Worm (Caenorhabditis elegans) whole organism, L1 larva: ENCODE measurements around the gene fkb-4.

ENCODE experiments used
- C04F5.9 ChIP-seq: sonication (generic microtip); optimal IDR thresholded peaks from 2 replicates; lab custom pipeline; 2016; ENCODE audit warnings: missing genetic modification characterization, missing compliant biosample characterization
- C16A3.4 ChIP-seq: fragments of 150-350 bp; optimal IDR thresholded peaks from 2 replicates; lab custom pipeline; 2014; ENCODE audit warnings: missing biosample characterization, missing genetic modification characterization
- C34B4.2 ChIP-seq: sonication (generic microtip); optimal IDR thresholded peaks from 2 replicates; lab custom pipeline; 2017; ENCODE audit warnings: mild to moderate bottlenecking, missing genetic modification characterization, missing compliant biosample characterization
- Y116A8C.19 ChIP-seq: sonication (generic microtip); optimal IDR thresholded peaks from 2 replicates; lab custom pipeline; 2016; ENCODE audit warnings: missing compliant biosample characterization, missing genetic modification characterization, borderline replicate concordance
- alr-1 ChIP-seq: fragments of 200-800 bp; sonication (Bioruptor generic); optimal IDR thresholded peaks from 2 replicates; lab custom pipeline; 2018; ENCODE audit warnings: borderline replicate concordance, mild to moderate bottlenecking, missing genetic modification characterization, missing compliant biosample characterization
- ama-1 ChIP-seq: fragments of 150-350 bp; optimal IDR thresholded peaks from 2 replicates; lab custom pipeline; 2014
- blmp-1 ChIP-seq: fragments of 150-350 bp; optimal IDR thresholded peaks from 2 replicates; lab custom pipeline; 2014; ENCODE audit warnings: missing biosample characterization, missing genetic modification characterization
- ces-1 ChIP-seq: fragments of 150-350 bp; optimal IDR thresholded peaks from 2 replicates; lab custom pipeline; 2014; ENCODE audit warnings: missing biosample characterization, missing genetic modification reagents, missing genetic modification characterization
- efl-1 ChIP-seq, 4 experiments: fragments of 150-350 bp; optimal IDR thresholded peaks in 3 of 4; peaks in 1 of 4; 1 replicate in 1 of 4; 2 replicates in 3 of 4; lab custom pipeline; 2014; ENCODE audit warnings: missing biosample characterization in 2 of 4, missing genetic modification characterization in 2 of 4, missing genetic modification reagents in 2 of 4
- egl-13 ChIP-seq: sonication (generic microtip); optimal IDR thresholded peaks from 2 replicates; lab custom pipeline; 2016; ENCODE audit warnings: missing genotype, missing genetic modification reagents, missing genetic modification characterization, missing compliant biosample characterization
- egl-27 ChIP-seq, 2 experiments: fragments of 150-350 bp in 1 of 2; sonication (generic microtip); optimal IDR thresholded peaks; 3 replicates each; lab custom pipeline; 2017 to 2018; ENCODE audit warnings: missing biosample characterization in 2 of 2, missing genetic modification characterization in 2 of 2, missing genetic modification reagents in 2 of 2
- elt-3 ChIP-seq, 6 experiments: fragments of 150-350 bp in 1 of 6; sonication (generic microtip); optimal IDR thresholded peaks; 2 replicates each; lab custom pipeline; 2017 to 2018; ENCODE audit warnings: missing biosample characterization in 6 of 6, missing genetic modification characterization in 6 of 6, inconsistent platforms in 1 of 6
- ets-5 ChIP-seq: fragments of 200-800 bp; sonication (Bioruptor generic); IDR thresholded peaks from 2 replicates; pipeline ENCODE4 v1.3.6; 2022; ENCODE audit warnings: missing genetic modification characterization, missing compliant biosample characterization
- fkh-4 ChIP-seq: sonication (generic microtip); optimal IDR thresholded peaks from 2 replicates; lab custom pipeline; 2016; ENCODE audit warnings: missing compliant biosample characterization, missing genetic modification characterization, borderline replicate concordance
- fkh-8 ChIP-seq: sonication (generic microtip); optimal IDR thresholded peaks from 2 replicates; lab custom pipeline; 2016; ENCODE audit warnings: mild to moderate bottlenecking, missing genetic modification characterization, missing compliant biosample characterization
- fos-1 ChIP-seq: fragments of 150-350 bp; optimal IDR thresholded peaks from 2 replicates; lab custom pipeline; 2014; ENCODE audit warnings: missing biosample characterization, missing genetic modification characterization
- grh-1 ChIP-seq: fragments of 200-800 bp; sonication (Bioruptor generic); IDR thresholded peaks from 2 replicates; pipeline ENCODE4 v1.3.6; 2022; ENCODE audit warnings: missing genetic modification reagents, missing genetic modification characterization, missing compliant biosample characterization
- hlh-4 ChIP-seq: sonication (generic microtip); optimal IDR thresholded peaks from 2 replicates; lab custom pipeline; 2016; ENCODE audit warnings: mild to moderate bottlenecking, missing genetic modification characterization, missing compliant biosample characterization
- irx-1 ChIP-seq: sonication (generic microtip); optimal IDR thresholded peaks from 2 replicates; lab custom pipeline; 2016; ENCODE audit warnings: missing genetic modification characterization, missing compliant biosample characterization
- isw-1 ChIP-seq: fragments of 200-800 bp; sonication (Bioruptor generic); IDR thresholded peaks from 2 replicates; pipeline ENCODE4 v1.3.6; 2022; ENCODE audit warnings: missing genetic modification characterization, missing compliant biosample characterization
- jun-1 ChIP-seq: fragments of 150-350 bp; optimal IDR thresholded peaks from 2 replicates; lab custom pipeline; 2014; ENCODE audit warnings: missing biosample characterization, missing genetic modification reagents, missing genetic modification characterization
- lin-14 ChIP-seq: fragments of 200-800 bp; sonication (Bioruptor generic); optimal IDR thresholded peaks from 2 replicates; lab custom pipeline; 2018; ENCODE audit warnings: mild to moderate bottlenecking, missing genetic modification characterization, moderate library complexity, missing compliant biosample characterization
- lin-39 ChIP-seq: fragments of 150-350 bp; optimal IDR thresholded peaks from 2 replicates; lab custom pipeline; 2014; ENCODE audit warnings: missing biosample characterization, missing genetic modification reagents, missing genetic modification characterization
- lir-3 ChIP-seq: sonication (generic microtip); optimal IDR thresholded peaks from 2 replicates; lab custom pipeline; 2016; ENCODE audit warnings: mild to moderate bottlenecking, missing genetic modification characterization, moderate library complexity, missing compliant biosample characterization; ENCODE audit not compliant: poor library complexity
- mab-9 ChIP-seq: fragments of 200-800 bp; sonication (Bioruptor generic); IDR thresholded peaks from 2 replicates; pipeline ENCODE4 v1.3.6; 2022; ENCODE audit warnings: missing genetic modification reagents, missing genetic modification characterization, missing compliant biosample characterization
- mdl-1 ChIP-seq, 2 experiments: fragments of 150-350 bp; optimal IDR thresholded peaks; 2 replicates each; lab custom pipeline; 2014 to 2017; ENCODE audit warnings: missing biosample characterization in 2 of 2, missing genetic modification characterization in 2 of 2, inconsistent platforms in 1 of 2
- mef-2 ChIP-seq: fragments of 150-350 bp; optimal IDR thresholded peaks from 2 replicates; lab custom pipeline; 2014; ENCODE audit warnings: missing biosample characterization, missing genetic modification characterization
- mep-1 ChIP-seq: fragments of 150-350 bp; optimal IDR thresholded peaks from 2 replicates; lab custom pipeline; 2014; ENCODE audit warnings: missing biosample characterization, missing genetic modification characterization
- nhr-11 ChIP-seq: fragments of 150-350 bp; optimal IDR thresholded peaks from 2 replicates; lab custom pipeline; 2014; ENCODE audit warnings: missing biosample characterization, missing genetic modification characterization
- nhr-19 ChIP-seq: fragments of 200-800 bp; sonication (Bioruptor generic); conservative IDR thresholded peaks from 2 replicates; pipeline ENCODE4 v1.3.6; 2022; ENCODE audit warnings: missing genetic modification characterization, missing compliant biosample characterization
- nhr-47 ChIP-seq: sonication (generic microtip); optimal IDR thresholded peaks from 2 replicates; lab custom pipeline; 2016; ENCODE audit warnings: mild to moderate bottlenecking, missing genetic modification characterization, moderate library complexity, missing compliant biosample characterization
- nhr-71 ChIP-seq: sonication (generic microtip); optimal IDR thresholded peaks from 2 replicates; lab custom pipeline; 2016; ENCODE audit warnings: mild to moderate bottlenecking, missing genetic modification characterization, moderate library complexity, missing compliant biosample characterization
- nhr-76 ChIP-seq: sonication (generic microtip); optimal IDR thresholded peaks from 2 replicates; lab custom pipeline; 2017; ENCODE audit warnings: missing biosample characterization, missing genetic modification characterization
- nhr-84 ChIP-seq: sonication (generic microtip); optimal IDR thresholded peaks from 2 replicates; lab custom pipeline; 2017; ENCODE audit warnings: missing biosample characterization, missing genetic modification characterization
- pag-3 ChIP-seq: sonication (generic microtip); optimal IDR thresholded peaks from 2 replicates; lab custom pipeline; 2017; ENCODE audit warnings: missing genetic modification characterization, mild to moderate bottlenecking, missing compliant biosample characterization, antibody characterized with exemption, borderline replicate concordance; ENCODE audit not compliant: insufficient read depth
- pqm-1 ChIP-seq: sonication (generic microtip); optimal IDR thresholded peaks from 3 replicates; lab custom pipeline; 2017; ENCODE audit warnings: missing biosample characterization, missing genetic modification characterization
- skn-1 ChIP-seq: fragments of 150-350 bp; optimal IDR thresholded peaks from 2 replicates; lab custom pipeline; 2014; ENCODE audit warnings: missing biosample characterization, missing genetic modification characterization
- snpc-4 ChIP-seq: fragments of 150-350 bp; optimal IDR thresholded peaks from 2 replicates; lab custom pipeline; 2014; ENCODE audit warnings: missing biosample characterization, missing genetic modification characterization
- sox-4 ChIP-seq: sonication (generic microtip); optimal IDR thresholded peaks from 2 replicates; lab custom pipeline; 2016; ENCODE audit warnings: missing genetic modification characterization, missing compliant biosample characterization
- sup-37 ChIP-seq: fragments of 200-800 bp; sonication (Bioruptor generic); optimal IDR thresholded peaks from 2 replicates; lab custom pipeline; 2018; ENCODE audit warnings: mild to moderate bottlenecking, missing genetic modification characterization, missing compliant biosample characterization
- swsn-7 ChIP-seq: sonication (generic microtip); optimal IDR thresholded peaks from 2 replicates; lab custom pipeline; 2016; ENCODE audit warnings: missing genetic modification characterization, missing compliant biosample characterization
- tbx-2 ChIP-seq: sonication (generic microtip); optimal IDR thresholded peaks from 2 replicates; lab custom pipeline; 2016; ENCODE audit warnings: missing genetic modification characterization, missing compliant biosample characterization
- tlp-1 ChIP-seq: fragments of 150-350 bp; optimal IDR thresholded peaks from 2 replicates; lab custom pipeline; 2014; ENCODE audit warnings: missing biosample characterization, missing genetic modification characterization
- unc-130 ChIP-seq: fragments of 150-350 bp; optimal IDR thresholded peaks from 2 replicates; lab custom pipeline; 2017; ENCODE audit warnings: missing biosample characterization, missing genetic modification characterization, inconsistent platforms
- unc-30 ChIP-seq: sonication (generic microtip); optimal IDR thresholded peaks from 2 replicates; lab custom pipeline; 2017; ENCODE audit warnings: missing biosample characterization, missing genetic modification characterization
- unc-62 ChIP-seq: fragments of 150-350 bp; optimal IDR thresholded peaks from 2 replicates; lab custom pipeline; 2014; ENCODE audit warnings: missing biosample characterization, missing genetic modification reagents, missing genetic modification characterization
- unc-86 ChIP-seq: sonication (generic microtip); optimal IDR thresholded peaks from 2 replicates; lab custom pipeline; 2016; ENCODE audit warnings: missing genetic modification characterization, missing compliant biosample characterization
- unc-98 ChIP-seq: fragments of 200-800 bp; sonication (Bioruptor generic); IDR thresholded peaks from 2 replicates; pipeline ENCODE4 v1.3.6; 2022; ENCODE audit warnings: missing genetic modification characterization, missing compliant biosample characterization
- vab-15 ChIP-seq: sonication (generic microtip); optimal IDR thresholded peaks from 2 replicates; lab custom pipeline; 2017; ENCODE audit warnings: missing genotype, mild to moderate bottlenecking, missing genetic modification characterization, missing compliant biosample characterization
- xbp-1 ChIP-seq: sonication (generic microtip); optimal IDR thresholded peaks from 2 replicates; lab custom pipeline; 2016; ENCODE audit warnings: missing genetic modification characterization, missing compliant biosample characterization
- zag-1 ChIP-seq: fragments of 150-350 bp; optimal IDR thresholded peaks from 2 replicates; lab custom pipeline; 2014; ENCODE audit warnings: missing biosample characterization, missing genetic modification characterization
- zip-4 ChIP-seq: fragments of 200-800 bp; sonication (Bioruptor generic); optimal IDR thresholded peaks from 2 replicates; lab custom pipeline; 2018; ENCODE audit warnings: mild to moderate bottlenecking, missing genetic modification characterization, moderate library complexity, missing compliant biosample characterization
- ztf-11 ChIP-seq, 2 experiments: sonication (generic microtip); optimal IDR thresholded peaks; 2 replicates each; lab custom pipeline; 2016 to 2017; ENCODE audit warnings: missing genetic modification characterization in 2 of 2, missing biosample characterization in 1 of 2, missing compliant biosample characterization in 1 of 2
- ztf-4 ChIP-seq: fragments of 150-350 bp; optimal IDR thresholded peaks from 2 replicates; lab custom pipeline; 2014; ENCODE audit warnings: missing biosample characterization, missing genetic modification characterization

fkb-4 gene

ce11 chrV:12819155-12819554, 32.2 kb upstream of the fkb-4 start (continued):
- TF ChIP-seq ces-1 (GFP tag; lab: Kevin White, UChicago), result no peak
- peak; percentile 21 for TF ChIP-seq xbp-1
- TF ChIP-seq isw-1, result no peak; the same call in 1 of the 2 replicates
- TF ChIP-seq unc-98 (GFP tag; lab: Robert Waterston, UW), result no peak
- no peak for TF ChIP-seq hlh-4 (tag; lab: Kevin White, UChicago)
- no peak for TF ChIP-seq egl-27 (tag; optimal IDR thresholded peaks at IDR 0.05; lab: Kevin White, UChicago)
- no peak for TF ChIP-seq jun-1
- no peak for TF ChIP-seq zag-1 (tag; lab: Kevin White, UChicago)
- TF ChIP-seq unc-86 (tag; lab: Kevin White, UChicago), result peak; percentile 34
- TF ChIP-seq lir-3, result peak; percentile 53
- no peak for TF ChIP-seq fos-1
- TF ChIP-seq efl-1 (optimal IDR thresholded peaks at IDR 0.05; lab: Kevin White, UChicago), result no peak
- peak in 1 of 2 experiments; percentile 64 for TF ChIP-seq efl-1 (GFP tag; optimal IDR thresholded peaks at IDR 0.05 in 1 of 2; lab: Kevin White, UChicago)
- no peak for TF ChIP-seq pag-3 (tag; lab: Kevin White, UChicago)
- TF ChIP-seq mep-1 (tag; lab: Kevin White, UChicago), result no peak
- TF ChIP-seq fkh-4 (tag; lab: Kevin White, UChicago), result no peak
- TF ChIP-seq ztf-11 (tag; optimal IDR thresholded peaks at IDR 0.05; lab: Kevin White, UChicago), result no peak
- no peak for TF ChIP-seq C04F5.9 (tag; lab: Kevin White, UChicago)
- TF ChIP-seq lin-14 (GFP tag; lab: Kevin White, UChicago), result peak; percentile 81
- no peak for TF ChIP-seq zip-4 (GFP tag; lab: Kevin White, UChicago)
- no peak for TF ChIP-seq nhr-11
- peak; percentile 15 for TF ChIP-seq swsn-7
- TF ChIP-seq mdl-1 (tag; optimal IDR thresholded peaks at IDR 0.05; lab: Kevin White, UChicago), result no peak
- no peak for TF ChIP-seq sox-4 (tag; lab: Kevin White, UChicago)
- no peak for TF ChIP-seq tbx-2
- no peak for TF ChIP-seq nhr-84 (tag; lab: Kevin White, UChicago)
- TF ChIP-seq blmp-1 (tag; lab: Kevin White, UChicago), result no peak
- no peak for TF ChIP-seq tlp-1 (tag; lab: Kevin White, UChicago)
- TF ChIP-seq egl-13 (tag; lab: Kevin White, UChicago), result peak; percentile 5
- TF ChIP-seq fkh-8, result peak; percentile 88
- TF ChIP-seq nhr-19 (GFP tag; lab: Robert Waterston, UW), result no peak
- peak; percentile 56 for TF ChIP-seq nhr-71 (tag; lab: Kevin White, UChicago)
- no peak for TF ChIP-seq unc-30
- TF ChIP-seq mef-2 (tag; lab: Kevin White, UChicago), result no peak
- no peak for TF ChIP-seq alr-1
- TF ChIP-seq ets-5 (GFP tag; lab: Robert Waterston, UW), result no peak
- TF ChIP-seq irx-1 (tag; lab: Kevin White, UChicago), result no peak
- no peak for TF ChIP-seq Y116A8C.19 (tag; lab: Kevin White, UChicago)
- no peak for TF ChIP-seq ama-1 (lab: Kevin White, UChicago)
- no peak for TF ChIP-seq grh-1 (GFP tag; lab: Robert Waterston, UW)
- peak; percentile 25 for TF ChIP-seq snpc-4 (tag; lab: Kevin White, UChicago)
- TF ChIP-seq pqm-1 (tag; lab: Kevin White, UChicago), result no peak
- TF ChIP-seq ztf-4, result no peak
- no peak for TF ChIP-seq lin-39 (tag; lab: Kevin White, UChicago)
- TF ChIP-seq vab-15 (tag; lab: Kevin White, UChicago), result no peak
- no peak for TF ChIP-seq unc-130 (tag; lab: Kevin White, UChicago)
- no peak for TF ChIP-seq C34B4.2
- TF ChIP-seq nhr-47 (tag; lab: Kevin White, UChicago), result peak; percentile 51
- TF ChIP-seq elt-3 (tag; optimal IDR thresholded peaks at IDR 0.05; lab: Kevin White, UChicago), result no peak
- no peak for TF ChIP-seq C16A3.4 (tag; lab: Kevin White, UChicago)
- no peak for TF ChIP-seq mab-9 (GFP tag; lab: Robert Waterston, UW)
- TF ChIP-seq skn-1 (tag; lab: Kevin White, UChicago), result no peak
- no peak for TF ChIP-seq unc-62 (GFP tag; lab: Kevin White, UChicago)
- TF ChIP-seq sup-37 (GFP tag; lab: Kevin White, UChicago), result no peak
- TF ChIP-seq nhr-76 (tag; lab: Kevin White, UChicago), result no peak
